Worm (Caenorhabditis elegans): ENCODE measurements around the gene srw-142.

The srw-142 gene

ce11 chrV:2909525-2909924, 48.6 kb downstream of the srw-142 start, which contains the start of gene zmp-3:
TSS of gene zmp-3 (minus strand) at chrV:2909625.
- no peak for TF ChIP-seq ceh-43 (GFP tag; optimal IDR thresholded peaks at IDR 0.05)
- no peak for TF ChIP-seq lin-32 (GFP tag; optimal IDR thresholded peaks at IDR 0.05)
- TF ChIP-seq lin-13 (tag; optimal IDR thresholded peaks at IDR 0.05), result no peak
- no peak for TF ChIP-seq nhr-28 (tag; optimal IDR thresholded peaks at IDR 0.05)
- TF ChIP-seq flh-1 (GFP tag; optimal IDR thresholded peaks at IDR 0.05), result no peak
- no peak for TF ChIP-seq ceh-39 (tag; optimal IDR thresholded peaks at IDR 0.05)
- TF ChIP-seq zip-8 (tag; optimal IDR thresholded peaks at IDR 0.05), result no peak
- TF ChIP-seq ceh-83 (GFP tag; optimal IDR thresholded peaks at IDR 0.05), result no peak
- no peak for TF ChIP-seq snpc-4 (tag; optimal IDR thresholded peaks at IDR 0.05)
- no peak for TF ChIP-seq mab-5 (tag; optimal IDR thresholded peaks at IDR 0.05)
- no peak for TF ChIP-seq ces-1 (GFP tag; optimal IDR thresholded peaks at IDR 0.05)
- no peak for TF ChIP-seq pha-4 (tag; optimal IDR thresholded peaks at IDR 0.05)
- TF ChIP-seq lsy-2 (tag; optimal IDR thresholded peaks at IDR 0.05), result no peak
